Fruit fly (Drosophila melanogaster) whole organism, wandering third instar larva: ENCODE data around the gene TwdlZ.

Experiments
- Mio ChIP-seq: sonication (Bioruptor generic); optimal IDR thresholded peaks from 2 replicates; lab custom pipeline; 2016; ENCODE audit warnings: missing biosample characterization, missing genetic modification characterization
- br ChIP-seq: fragments of 200-800 bp; sonication (Bioruptor generic); optimal IDR thresholded peaks from 2 replicates; lab custom pipeline; 2016; ENCODE audit warnings: missing biosample characterization, missing genetic modification characterization
- tai ChIP-seq: sonication (Bioruptor generic); optimal IDR thresholded peaks from 2 replicates; lab custom pipeline; 2016; ENCODE audit warnings: missing biosample characterization, missing genetic modification characterization

DNA sequence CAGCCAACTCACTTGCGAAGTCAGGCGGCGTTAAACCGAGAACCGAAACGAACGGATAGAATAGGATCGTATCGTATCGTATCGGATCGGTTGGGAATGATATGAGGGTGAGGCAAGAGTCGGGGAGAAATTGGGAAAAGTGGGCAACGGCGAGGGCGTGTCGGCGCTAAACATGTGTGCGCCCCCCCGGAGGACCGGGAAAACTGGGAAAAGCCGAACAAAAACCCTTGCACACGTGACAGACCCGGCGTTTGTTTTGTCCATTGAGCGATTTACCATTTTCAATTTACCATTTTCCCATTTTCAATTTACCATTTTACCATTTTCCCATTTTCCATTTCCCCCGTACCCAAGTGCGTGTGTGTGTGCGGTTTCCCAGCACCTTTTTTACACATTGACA lies 37.1 kb downstream of the TwdlZ start:
- TF ChIP-seq br (no peak), tai (GFP tag; lab: Kevin White, UChicago) (no peak), Mio (GFP tag; lab: Kevin White, UChicago) (no peak)
